Fruit fly (Drosophila melanogaster) whole organism, embryonic: Measurements from ENCODE around the gene CG5618.

Experiments used
- ATbp ChIP-seq: fragments of 200-800 bp; sonication (Bioruptor generic); optimal IDR thresholded peaks from 2 replicates; lab custom pipeline; 2017; ENCODE audit warnings: missing biosample characterization, mild to moderate bottlenecking, missing genetic modification characterization, missing genetic modification reagents
- Ada2b ChIP-seq: fragments of 200-800 bp; sonication (Bioruptor generic); IDR thresholded peaks from 2 replicates; pipeline ENCODE4 v1.3.6; 2022; ENCODE audit warnings: missing biosample characterization, missing genetic modification characterization
- Adf1 ChIP-seq: fragments of 200-800 bp; sonication (Bioruptor generic); IDR thresholded peaks from 2 replicates; pipeline ENCODE4 v1.3.6; 2022; ENCODE audit warnings: missing biosample characterization, missing genetic modification characterization
- Blimp-1 ChIP-seq: fragments of 200-800 bp; sonication (Bioruptor generic); optimal IDR thresholded peaks from 3 replicates; lab custom pipeline; 2018; ENCODE audit warnings: missing biosample characterization, missing genetic modification characterization, mild to moderate bottlenecking, moderate library complexity, missing genetic modification reagents
- CG10366 ChIP-seq: fragments of 200-800 bp; sonication (Bioruptor generic); IDR thresholded peaks from 2 replicates; pipeline ENCODE4 v1.3.6; 2022; ENCODE audit warnings: missing biosample characterization, missing genetic modification characterization
- CG10431 ChIP-seq: fragments of 200-800 bp; sonication (Bioruptor generic); optimal IDR thresholded peaks from 3 replicates; lab custom pipeline; 2018; ENCODE audit warnings: missing biosample characterization, mild to moderate bottlenecking, missing genetic modification characterization
- CG10959 ChIP-seq: fragments of 200-800 bp; sonication (Bioruptor generic); IDR thresholded peaks from 2 replicates; pipeline ENCODE4 v1.3.6; 2022; ENCODE audit warnings: missing biosample characterization, missing genetic modification characterization
- CG11560 ChIP-seq: fragments of 200-800 bp; sonication (Bioruptor generic); IDR thresholded peaks from 3 replicates; pipeline ENCODE4 v1.3.6; 2022; ENCODE audit warnings: missing biosample characterization, missing genetic modification characterization
- CG14965 ChIP-seq: fragments of 200-800 bp; sonication (Bioruptor generic); optimal IDR thresholded peaks from 2 replicates; lab custom pipeline; 2016; ENCODE audit warnings: missing biosample characterization, missing genetic modification characterization, borderline replicate concordance
- CG15073 ChIP-seq: fragments of 200-800 bp; sonication (Bioruptor generic); optimal IDR thresholded peaks from 2 replicates; lab custom pipeline; 2016; ENCODE audit warnings: missing biosample characterization, missing genetic modification characterization
- CG18599 ChIP-seq: fragments of 200-800 bp; sonication (Bioruptor generic); optimal IDR thresholded peaks from 3 replicates; lab custom pipeline; 2017; ENCODE audit warnings: missing biosample characterization, missing genetic modification characterization, mild to moderate bottlenecking, moderate library complexity, missing genetic modification reagents
- CG2889 ChIP-seq: fragments of 200-800 bp; sonication (Bioruptor generic); IDR thresholded peaks from 3 replicates; pipeline ENCODE4 v1.3.6; 2022; ENCODE audit warnings: missing biosample characterization, missing genetic modification characterization
- CG43689 ChIP-seq: fragments of 200-800 bp; sonication (Bioruptor generic); IDR thresholded peaks from 2 replicates; pipeline ENCODE4 v1.3.6; 2022; ENCODE audit warnings: missing biosample characterization, missing genetic modification characterization
- CG4424 ChIP-seq: fragments of 200-800 bp; sonication (Bioruptor generic); optimal IDR thresholded peaks from 3 replicates; lab custom pipeline; 2016; ENCODE audit warnings: missing biosample characterization, missing genetic modification characterization
- CG6683 ChIP-seq: fragments of 200-800 bp; sonication (Bioruptor generic); optimal IDR thresholded peaks from 2 replicates; lab custom pipeline; 2017; ENCODE audit warnings: missing biosample characterization, mild to moderate bottlenecking, missing genetic modification characterization, missing genetic modification reagents
- Dip3 ChIP-seq: fragments of 200-800 bp; sonication (Bioruptor generic); optimal IDR thresholded peaks from 3 replicates; lab custom pipeline; 2016; ENCODE audit warnings: missing biosample characterization, missing genetic modification characterization
- Doc2 ChIP-seq: fragments of 200-800 bp; sonication (Bioruptor generic); IDR thresholded peaks from 2 replicates; pipeline ENCODE4 v1.3.6; 2022; ENCODE audit warnings: missing biosample characterization, missing genetic modification characterization
- Ets97D ChIP-seq: fragments of 200-800 bp; sonication (Bioruptor generic); optimal IDR thresholded peaks from 3 replicates; lab custom pipeline; 2016; ENCODE audit warnings: missing biosample characterization, missing genetic modification characterization
- GATAe ChIP-seq: fragments of 200-800 bp; sonication (Bioruptor generic); conservative IDR thresholded peaks from 2 replicates; pipeline ENCODE4 v1.3.6; 2022; ENCODE audit warnings: missing biosample characterization, missing genetic modification characterization
- H2.0 ChIP-seq: fragments of 200-800 bp; sonication (Bioruptor generic); IDR thresholded peaks from 2 replicates; pipeline ENCODE4 v1.3.6; 2022; ENCODE audit warnings: missing biosample characterization, missing genetic modification characterization
- Hr78 ChIP-seq, 2 experiments: fragments of 200-800 bp in 1 of 2; fragments of >200 bp in 1 of 2; sonication (Bioruptor generic) in 1 of 2; optimal IDR thresholded peaks; 2 replicates each; lab custom pipeline; 2017 to 2019; ENCODE audit warnings: missing biosample characterization in 2 of 2, missing genetic modification characterization in 2 of 2, mild to moderate bottlenecking in 1 of 2, moderate library complexity in 1 of 2
- Jarid2 ChIP-seq: fragments of 200-800 bp; sonication (Bioruptor generic); optimal IDR thresholded peaks from 3 replicates; lab custom pipeline; 2017; ENCODE audit warnings: mild to moderate bottlenecking, missing biosample characterization, missing genetic modification reagents, missing genetic modification characterization
- Med ChIP-seq: fragments of 200-800 bp; sonication (Bioruptor generic); peaks from one replicate; lab custom pipeline; 2016; ENCODE audit warnings: missing biosample characterization, missing genetic modification characterization, mild to moderate bottlenecking, inconsistent platforms, moderate library complexity
- Mes4 ChIP-seq: fragments of 200-800 bp; sonication (Bioruptor generic); optimal IDR thresholded peaks from 2 replicates; lab custom pipeline; 2016; ENCODE audit warnings: missing biosample characterization, missing genetic modification characterization
- Mrtf ChIP-seq: fragments of 200-800 bp; sonication (Bioruptor generic); IDR thresholded peaks from 3 replicates; pipeline ENCODE4 v1.3.6; 2022; ENCODE audit warnings: missing biosample characterization, missing genetic modification characterization
- NC2α ChIP-seq: fragments of 200-800 bp; sonication (Bioruptor generic); optimal IDR thresholded peaks from 2 replicates; lab custom pipeline; 2016; ENCODE audit warnings: missing biosample characterization, missing genetic modification characterization
- NfI ChIP-seq: fragments of 200-800 bp; sonication (Bioruptor generic); optimal IDR thresholded peaks from 3 replicates; lab custom pipeline; 2018; ENCODE audit warnings: missing biosample characterization, mild to moderate bottlenecking, missing genetic modification characterization, moderate library complexity
- PHDP ChIP-seq: fragments of 200-800 bp; sonication (Bioruptor generic); optimal IDR thresholded peaks from 3 replicates; lab custom pipeline; 2018; ENCODE audit warnings: missing biosample characterization, mild to moderate bottlenecking, missing genetic modification characterization, moderate library complexity
- Poxn ChIP-seq: fragments of 200-800 bp; sonication (Bioruptor generic); IDR thresholded peaks from 2 replicates; pipeline ENCODE4 v1.3.6; 2022; ENCODE audit warnings: missing biosample characterization, missing genetic modification characterization
- Ptx1 ChIP-seq: fragments of 200-800 bp; sonication (Bioruptor generic); IDR thresholded peaks from 2 replicates; pipeline ENCODE4 v1.3.6; 2022; ENCODE audit warnings: missing biosample characterization, missing genetic modification characterization
- Sin3A ChIP-seq: fragments of >200 bp; optimal IDR thresholded peaks from 2 replicates; lab custom pipeline; 2018
- TFAM ChIP-seq: fragments of 200-800 bp; sonication (Bioruptor generic); optimal IDR thresholded peaks from 2 replicates; lab custom pipeline; 2017; ENCODE audit warnings: missing biosample characterization, missing genetic modification characterization, inconsistent platforms
- az2 ChIP-seq: fragments of 200-800 bp; sonication (Bioruptor generic); optimal IDR thresholded peaks from 3 replicates; lab custom pipeline; 2016; ENCODE audit warnings: missing biosample characterization, missing genetic modification characterization
- bbx ChIP-seq: fragments of 200-800 bp; sonication (Bioruptor generic); IDR thresholded peaks from 2 replicates; pipeline ENCODE4 v1.3.6; 2022; ENCODE audit warnings: missing biosample characterization, missing genetic modification characterization; ENCODE audit not compliant: partially characterized antibody
- chif ChIP-seq, 2 experiments: fragments of 200-800 bp; sonication (Bioruptor generic); optimal IDR thresholded peaks; 3 replicates each; lab custom pipeline; 2016; ENCODE audit warnings: missing biosample characterization in 2 of 2, missing genetic modification characterization in 2 of 2
- dan ChIP-seq: fragments of 200-800 bp; sonication (Bioruptor generic); IDR thresholded peaks from 2 replicates; pipeline ENCODE4 v1.3.6; 2022; ENCODE audit warnings: missing biosample characterization, missing genetic modification characterization
- danr ChIP-seq: fragments of 200-800 bp; sonication (Bioruptor generic); IDR thresholded peaks from 2 replicates; pipeline ENCODE4 v1.3.6; 2022; ENCODE audit warnings: missing biosample characterization, missing genetic modification characterization
- dpn ChIP-seq, 2 experiments: fragments of 200-800 bp; sonication (Bioruptor generic); optimal IDR thresholded peaks; 3 replicates each; lab custom pipeline; 2016; ENCODE audit warnings: missing biosample characterization in 2 of 2, missing genetic modification characterization in 2 of 2
- dysf ChIP-seq: fragments of 200-800 bp; sonication (Bioruptor generic); IDR thresholded peaks from 3 replicates; pipeline ENCODE4 v1.3.6; 2022; ENCODE audit warnings: missing biosample characterization, missing genetic modification characterization
- ind ChIP-seq: fragments of 200-800 bp; sonication (Bioruptor generic); optimal IDR thresholded peaks from 3 replicates; lab custom pipeline; 2016; ENCODE audit warnings: missing biosample characterization, missing genetic modification characterization
- ken ChIP-seq: fragments of 200-800 bp; sonication (Bioruptor generic); IDR thresholded peaks from 3 replicates; pipeline ENCODE4 v1.3.6; 2022; ENCODE audit warnings: missing biosample characterization, missing genetic modification characterization
- nmo ChIP-seq: fragments of 200-800 bp; sonication (Bioruptor generic); optimal IDR thresholded peaks from 2 replicates; lab custom pipeline; 2018; ENCODE audit warnings: missing biosample characterization, mild to moderate bottlenecking, missing genetic modification characterization, moderate library complexity
- phol ChIP-seq: fragments of 200-800 bp; sonication (Bioruptor generic); optimal IDR thresholded peaks from 3 replicates; lab custom pipeline; 2018; ENCODE audit warnings: missing biosample characterization, mild to moderate bottlenecking, missing genetic modification characterization, moderate library complexity
- repo ChIP-seq: fragments of 200-800 bp; sonication (Bioruptor generic); optimal IDR thresholded peaks from 2 replicates; lab custom pipeline; 2016; ENCODE audit warnings: missing biosample characterization, missing genetic modification characterization
- sob ChIP-seq: fragments of 200-800 bp; sonication (Bioruptor generic); IDR thresholded peaks from 2 replicates; pipeline ENCODE4 v1.3.6; 2022; ENCODE audit warnings: missing biosample characterization, missing genetic modification characterization
- sr ChIP-seq: fragments of 200-800 bp; sonication (Bioruptor generic); IDR thresholded peaks from 3 replicates; pipeline ENCODE4 v1.3.6; 2022; ENCODE audit warnings: missing biosample characterization, missing genetic modification characterization
- tna ChIP-seq: fragments of 200-800 bp; sonication (Bioruptor generic); IDR thresholded peaks from 2 replicates; pipeline ENCODE4 v1.3.6; 2022; ENCODE audit warnings: missing biosample characterization, missing genetic modification characterization; ENCODE audit not compliant: partially characterized antibody
- trem ChIP-seq: fragments of 200-800 bp; optimal IDR thresholded peaks from 3 replicates; lab custom pipeline; 2019; ENCODE audit warnings: missing biosample characterization, mild to moderate bottlenecking, missing genetic modification characterization, moderate library complexity
- zen ChIP-seq: fragments of 200-800 bp; sonication (Bioruptor generic); optimal IDR thresholded peaks from 3 replicates; lab custom pipeline; 2018; ENCODE audit warnings: missing biosample characterization, mild to moderate bottlenecking, missing genetic modification characterization, moderate library complexity
- zfh1 ChIP-seq: fragments of 200-800 bp; sonication (Bioruptor generic); IDR thresholded peaks from 3 replicates; pipeline ENCODE4 v1.3.6; 2022; ENCODE audit warnings: missing biosample characterization, missing genetic modification characterization

The CG5618 gene

DNA sequence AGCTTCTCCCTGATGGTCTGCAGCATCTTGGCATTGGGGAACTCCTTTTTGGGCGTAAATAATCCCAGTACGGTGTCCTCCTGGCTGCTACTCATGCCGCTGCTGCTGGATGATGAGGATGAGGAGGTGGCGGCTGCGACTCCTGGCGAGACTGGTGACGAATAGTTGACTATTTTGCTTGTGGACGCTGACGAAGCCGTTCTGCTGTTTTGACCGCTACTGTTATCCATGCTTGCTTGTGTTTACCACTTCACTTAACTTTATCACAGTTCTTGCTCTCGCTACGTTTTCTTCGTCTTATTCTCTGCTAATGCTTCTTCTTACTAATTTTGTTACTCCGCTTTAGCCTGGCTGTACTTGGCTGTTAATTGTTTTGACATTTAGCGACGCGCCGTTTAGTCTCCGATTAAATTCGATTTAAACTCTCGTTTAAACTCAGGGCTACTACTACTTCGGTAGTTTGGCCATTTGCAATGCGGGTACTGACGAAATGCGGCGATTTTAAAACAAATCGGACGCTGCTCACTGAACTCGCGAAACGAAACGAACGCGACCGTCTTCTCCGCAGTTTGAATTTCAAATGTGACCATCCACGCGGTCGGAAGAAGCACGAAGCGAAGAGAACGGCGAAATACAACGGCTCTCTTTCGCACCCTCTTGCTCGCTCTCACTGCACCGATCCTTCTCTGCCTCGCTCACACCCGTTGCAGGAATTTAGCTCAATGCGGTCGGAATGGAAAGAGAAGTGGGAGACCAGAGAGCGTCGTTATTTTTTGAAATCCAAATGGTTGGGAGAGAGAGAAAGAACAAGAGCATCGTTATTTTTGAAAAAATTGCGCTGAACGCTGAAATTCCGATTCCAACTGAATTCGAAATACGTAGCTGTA is 48.0 kb downstream of the CG5618 start, which contains the start of gene trbl (continued):
- TF ChIP-seq CG2889 (GFP tag; lab: Robert Waterston, UW) = no peak
- TF ChIP-seq danr (GFP tag; lab: Robert Waterston, UW) = no peak
- TF ChIP-seq zfh1 = no peak
- TF ChIP-seq Doc2 (GFP tag; lab: Robert Waterston, UW) = no peak
- TF ChIP-seq repo (GFP tag; lab: Kevin White, UChicago) = no peak
- no peak for TF ChIP-seq CG14965 (GFP tag; lab: Kevin White, UChicago)
- no peak for TF ChIP-seq CG6683 (GFP tag; lab: Kevin White, UChicago)
- TF ChIP-seq dysf = no peak
- no peak for TF ChIP-seq CG11560 (tag; lab: Robert Waterston, UW)
- TF ChIP-seq ind (GFP tag; lab: Kevin White, UChicago) = no peak
- no peak for TF ChIP-seq CG43689 (GFP tag; lab: Robert Waterston, UW)
- TF ChIP-seq Ada2b (GFP tag; lab: Robert Waterston, UW) = no peak
- TF ChIP-seq Poxn (GFP tag; lab: Robert Waterston, UW) = no peak
- peak; percentile 92 for TF ChIP-seq CG15073 (GFP tag; lab: Kevin White, UChicago)
- TF ChIP-seq NfI = no peak
- TF ChIP-seq trem (tag; lab: Kevin White, UChicago) = peak; percentile 59
- no peak for TF ChIP-seq Ptx1 (GFP tag; lab: Robert Waterston, UW)
- TF ChIP-seq CG10366 (GFP tag; lab: Robert Waterston, UW) = no peak
- peak; percentile 83 for TF ChIP-seq Med (GFP tag; lab: Kevin White, UChicago)
- TF ChIP-seq CG18599 (GFP tag; lab: Kevin White, UChicago) = no peak
- TF ChIP-seq tna (GFP tag; lab: Robert Waterston, UW) = no peak; the same call in 1 of the 2 replicates
- TF ChIP-seq ATbp = no peak
- peak; percentile 56 for TF ChIP-seq CG10431
- no peak for TF ChIP-seq Dip3
- no peak for TF ChIP-seq H2.0
- no peak for TF ChIP-seq Mes4
- TF ChIP-seq Jarid2 (GFP tag; lab: Kevin White, UChicago) = peak; percentile 80
- no peak for TF ChIP-seq CG10959 (GFP tag; lab: Robert Waterston, UW)
- no peak for TF ChIP-seq Sin3A (lab: Kevin White, UChicago)
- peak; percentile 27 for TF ChIP-seq PHDP
- TF ChIP-seq zen (tag; lab: Kevin White, UChicago) = peak; percentile 73
- no peak for TF ChIP-seq NC2α (GFP tag; lab: Kevin White, UChicago)
- no peak; the same call in 1 of the 2 replicates for TF ChIP-seq Adf1 (GFP tag; lab: Robert Waterston, UW)
- peak; percentile 18 for TF ChIP-seq CG4424 (GFP tag; lab: Kevin White, UChicago)
- TF ChIP-seq Blimp-1 (GFP tag; lab: Kevin White, UChicago) = no peak
- TF ChIP-seq bbx (GFP tag; lab: Robert Waterston, UW) = peak; percentile 96
- TF ChIP-seq az2 (GFP tag; lab: Kevin White, UChicago) = no peak
- TF ChIP-seq nmo = peak; percentile 82
- TF ChIP-seq Mrtf (GFP tag; lab: Robert Waterston, UW) = no peak
- TF ChIP-seq ken (GFP tag; lab: Robert Waterston, UW) = no peak
- no peak for TF ChIP-seq phol (tag; lab: Kevin White, UChicago)
- TF ChIP-seq GATAe (GFP tag; lab: Robert Waterston, UW) = no peak
- peak; percentile 26 for TF ChIP-seq Ets97D
- no peak for TF ChIP-seq dpn (GFP tag; optimal IDR thresholded peaks at IDR 0.05; lab: Kevin White, UChicago)
- TF ChIP-seq sob (GFP tag; lab: Robert Waterston, UW) = no peak
- no peak for TF ChIP-seq sr (GFP tag; lab: Robert Waterston, UW)
- TF ChIP-seq Hr78 (GFP tag; optimal IDR thresholded peaks at IDR 0.05; lab: Kevin White, UChicago) = peak in 1 of 2 experiments; percentile 44
- TF ChIP-seq TFAM (GFP tag; lab: Kevin White, UChicago) = no peak
- TF ChIP-seq dan (GFP tag; lab: Robert Waterston, UW) = no peak
- TF ChIP-seq chif (GFP tag; optimal IDR thresholded peaks at IDR 0.05; lab: Kevin White, UChicago) = peak in 1 of 2 experiments; percentile 35
